Worm (Caenorhabditis elegans) whole organism, L4 larva: ENCODE data around the gene W02D7.11.
"Not testable (repeated sequence)": the region's sequence is repeated elsewhere in the genome, so short reads cannot be mapped to it uniquely, and the experiment has no call there.

ENCODE experiments used
- D1046.2 ChIP-seq: fragments of 200-800 bp; sonication (Bioruptor generic); IDR thresholded peaks from 2 replicates; pipeline ENCODE4 v1.3.6; 2022; ENCODE audit warnings: missing genetic modification characterization, missing compliant biosample characterization
- F26F4.8 ChIP-seq: fragments of 200-800 bp; sonication (Bioruptor generic); conservative IDR thresholded peaks from 2 replicates; pipeline ENCODE4 v1.3.6; 2022; ENCODE audit warnings: missing genetic modification characterization, missing compliant biosample characterization
- F44E2.7 ChIP-seq: fragments of 200-800 bp; sonication (Bioruptor generic); IDR thresholded peaks from 2 replicates; pipeline ENCODE4 v2.1.2; 2022; ENCODE audit warnings: missing genetic modification characterization, missing compliant biosample characterization
- T20F7.1 ChIP-seq: fragments of 200-800 bp; sonication (Bioruptor generic); optimal IDR thresholded peaks from 2 replicates; lab custom pipeline; 2018; ENCODE audit warnings: mild to moderate bottlenecking, missing genetic modification characterization, missing compliant biosample characterization
- Y105C5A.15 ChIP-seq: fragments of 200-800 bp; sonication (Bioruptor generic); IDR thresholded peaks from 2 replicates; pipeline ENCODE4 v1.3.6; 2022; ENCODE audit warnings: missing genetic modification characterization, missing compliant biosample characterization
- Y75B8A.6 ChIP-seq: fragments of 200-800 bp; sonication (Bioruptor generic); IDR thresholded peaks from 2 replicates; pipeline ENCODE4 v1.3.6; 2022; ENCODE audit warnings: missing genetic modification reagents, missing genetic modification characterization, missing compliant biosample characterization
- aha-1 ChIP-seq: fragments of 150-350 bp; peaks from one replicate; lab custom pipeline; 2014; ENCODE audit warnings: missing biosample characterization, missing genetic modification characterization
- ceh-20 ChIP-seq: fragments of 200-800 bp; sonication (Bioruptor generic); IDR thresholded peaks from 2 replicates; pipeline ENCODE4 v1.3.6; 2022; ENCODE audit warnings: missing genetic modification reagents, missing genetic modification characterization, missing compliant biosample characterization
- ceh-44 ChIP-seq: fragments of 200-800 bp; sonication (Bioruptor generic); IDR thresholded peaks from 2 replicates; pipeline ENCODE4 v1.3.6; 2022; ENCODE audit warnings: missing genetic modification reagents, missing genetic modification characterization, missing compliant biosample characterization
- daf-19 ChIP-seq: fragments of 200-800 bp; sonication (Bioruptor generic); conservative IDR thresholded peaks from 2 replicates; pipeline ENCODE4 v1.3.6; 2022; ENCODE audit warnings: missing genetic modification characterization, missing compliant biosample characterization
- dmd-8 ChIP-seq: fragments of 200-800 bp; sonication (Bioruptor generic); IDR thresholded peaks from 2 replicates; pipeline ENCODE4 v1.3.6; 2022; ENCODE audit warnings: missing genetic modification characterization, missing compliant biosample characterization
- dve-1 ChIP-seq: sonication (generic microtip); optimal IDR thresholded peaks from 2 replicates; lab custom pipeline; 2017; ENCODE audit warnings: antibody characterized with exemption, mild to moderate bottlenecking, missing genetic modification characterization, missing compliant biosample characterization; ENCODE audit not compliant: insufficient read depth
- egl-43 ChIP-seq: fragments of 200-800 bp; sonication (Bioruptor generic); IDR thresholded peaks from 2 replicates; pipeline ENCODE4 v1.3.6; 2022; ENCODE audit warnings: missing genetic modification reagents, missing genetic modification characterization, missing compliant biosample characterization
- hif-1 ChIP-seq, 2 experiments: sonication (generic microtip); optimal IDR thresholded peaks; 2 replicates each; lab custom pipeline; 2016 to 2017; ENCODE audit warnings: missing compliant biosample characterization in 2 of 2, missing genetic modification characterization in 2 of 2, missing genetic modification reagents in 2 of 2, missing genotype in 2 of 2, mild to moderate bottlenecking in 1 of 2
- hlh-30 ChIP-seq: sonication (generic microtip); optimal IDR thresholded peaks from 2 replicates; lab custom pipeline; 2017; ENCODE audit warnings: antibody characterized with exemption, mild to moderate bottlenecking, missing genetic modification characterization, missing compliant biosample characterization; ENCODE audit not compliant: insufficient read depth
- lim-7 ChIP-seq: fragments of 200-800 bp; sonication (Bioruptor generic); IDR thresholded peaks from 2 replicates; pipeline ENCODE4 v1.3.6; 2022; ENCODE audit warnings: missing genetic modification characterization, missing compliant biosample characterization
- lin-1 ChIP-seq: fragments of 200-800 bp; sonication (Bioruptor generic); IDR thresholded peaks from 2 replicates; pipeline ENCODE4 v1.3.6; 2022; ENCODE audit warnings: missing genetic modification reagents, missing genetic modification characterization, missing compliant biosample characterization
- lin-13 ChIP-seq: fragments of 150-350 bp; optimal IDR thresholded peaks from 2 replicates; lab custom pipeline; 2014; ENCODE audit warnings: missing biosample characterization, missing genetic modification reagents, missing genetic modification characterization
- madf-5 ChIP-seq, 2 experiments: fragments of 200-800 bp; sonication (Bioruptor generic); IDR thresholded peaks; 2 replicates each; pipeline ENCODE4 v1.3.6; 2022; ENCODE audit warnings: missing compliant biosample characterization in 2 of 2, missing genetic modification characterization in 2 of 2
- madf-9 ChIP-seq: fragments of 200-800 bp; sonication (Bioruptor generic); conservative IDR thresholded peaks from 2 replicates; pipeline ENCODE4 v1.3.6; 2022; ENCODE audit warnings: missing genetic modification reagents, missing genetic modification characterization, missing compliant biosample characterization
- mep-1 ChIP-seq: fragments of 150-350 bp; sonication (generic microtip); optimal IDR thresholded peaks from 3 replicates; lab custom pipeline; 2014; ENCODE audit warnings: missing biosample characterization, missing genetic modification characterization
- mxl-2 ChIP-seq: fragments of 200-800 bp; sonication (Bioruptor generic); conservative IDR thresholded peaks from 2 replicates; pipeline ENCODE4 v1.3.6; 2022; ENCODE audit warnings: missing genetic modification reagents, missing genetic modification characterization, missing compliant biosample characterization
- mxl-3 ChIP-seq: fragments of 200-800 bp; sonication (Bioruptor generic); optimal IDR thresholded peaks from 2 replicates; lab custom pipeline; 2018; ENCODE audit warnings: mild to moderate bottlenecking, missing genetic modification characterization, missing compliant biosample characterization
- nhr-111 ChIP-seq: fragments of 200-800 bp; sonication (Bioruptor generic); optimal IDR thresholded peaks from 2 replicates; lab custom pipeline; 2018; ENCODE audit warnings: mild to moderate bottlenecking, missing genetic modification characterization, missing compliant biosample characterization
- nhr-28 ChIP-seq: fragments of 150-350 bp; optimal IDR thresholded peaks from 2 replicates; lab custom pipeline; 2014; ENCODE audit warnings: missing biosample characterization, missing genetic modification characterization
- nhr-76 ChIP-seq: fragments of 150-350 bp; optimal IDR thresholded peaks from 2 replicates; lab custom pipeline; 2014; ENCODE audit warnings: missing biosample characterization, missing genetic modification characterization
- pha-4 ChIP-seq, 2 experiments: fragments of 150-350 bp in 1 of 2; fragments of 200-800 bp in 1 of 2; sonication (Bioruptor generic) in 1 of 2; IDR thresholded peaks in 1 of 2; optimal IDR thresholded peaks in 1 of 2; 2 replicates each; pipeline versions ENCODE4 v1.3.6 to Lab custom; 2014 to 2022; ENCODE audit warnings: missing genetic modification characterization in 2 of 2, missing genetic modification reagents in 2 of 2, missing biosample characterization in 1 of 2, missing compliant biosample characterization in 1 of 2
- snpc-1.2 ChIP-seq: fragments of 200-800 bp; sonication (Bioruptor generic); IDR thresholded peaks from 2 replicates; pipeline ENCODE4 v1.3.6; 2022; ENCODE audit warnings: missing genetic modification reagents, missing genetic modification characterization, missing compliant biosample characterization
- snpc-4 ChIP-seq: fragments of 150-350 bp; optimal IDR thresholded peaks from 2 replicates; lab custom pipeline; 2014; ENCODE audit warnings: missing biosample characterization, missing genetic modification characterization
- unc-130 ChIP-seq: sonication (generic microtip); optimal IDR thresholded peaks from 2 replicates; lab custom pipeline; 2016; ENCODE audit warnings: missing genetic modification reagents, missing genetic modification characterization, missing compliant biosample characterization
- unc-62 ChIP-seq, 3 experiments: fragments of 150-350 bp in 1 of 3; sonication (generic microtip); optimal IDR thresholded peaks in 2 of 3; peaks in 1 of 3; 1 replicate in 1 of 3; 2 replicates in 2 of 3; lab custom pipeline; 2014 to 2017; ENCODE audit warnings: missing biosample characterization in 3 of 3, missing genetic modification characterization in 3 of 3, missing genetic modification reagents in 3 of 3, missing genotype in 1 of 3

W02D7.11 gene

ce11 chrV:8345436-8345835 lies 41.1 kb upstream of the W02D7.11 start, which contains the start of gene C08D8.1:
Gene C08D8.1 (plus strand): TSS chrV:8345759.
- TF ChIP-seq nhr-28 (tag; lab: Kevin White, UChicago): peak; percentile 97
- TF ChIP-seq Y75B8A.6 (GFP tag; lab: Robert Waterston, UW): no peak
- no peak for TF ChIP-seq snpc-4 (tag; lab: Kevin White, UChicago)
- TF ChIP-seq ceh-20 (GFP tag; lab: Robert Waterston, UW): 0 out of 2 replicates have a peak, but pooled peaks have one; percentile 19
- TF ChIP-seq unc-62 (GFP tag; optimal IDR thresholded peaks at IDR 0.05 in 1 of 2; lab: Kevin White, UChicago): peak in 1 of 2 experiments; percentile 44
- no peak for TF ChIP-seq unc-62 (tag; optimal IDR thresholded peaks at IDR 0.05; lab: Kevin White, UChicago)
- no peak for TF ChIP-seq ceh-44
- no peak for TF ChIP-seq T20F7.1 (GFP tag; lab: Kevin White, UChicago)
- no peak for TF ChIP-seq lin-1

- TF ChIP-seq unc-130 (no peak), dmd-8 (GFP tag; lab: Robert Waterston, UW) (no peak), unc-62 (GFP tag; optimal IDR thresholded peaks at IDR 0.05 in 1 of 2; lab: Kevin White, UChicago) (peak in 1 of 2 experiments; percentile 16), unc-62 (tag; optimal IDR thresholded peaks at IDR 0.05; lab: Kevin White, UChicago) (no peak)
These were observed 38.1 kb upstream of the W02D7.11 start for ce11 chrV:8342416-8342815.

ce11 chrV:8340924-8341323 lies 36.6 kb upstream of the W02D7.11 start, which contains the start of gene C08D8.7:
Gene C08D8.7 (plus strand): TSS chrV:8341224.
- peak in 1 of 2 experiments; percentile 27 for TF ChIP-seq unc-62 (GFP tag; optimal IDR thresholded peaks at IDR 0.05 in 1 of 2; lab: Kevin White, UChicago)
- not testable (repeated sequence) for TF ChIP-seq unc-62 (tag; optimal IDR thresholded peaks at IDR 0.05; lab: Kevin White, UChicago)
- TF ChIP-seq, all 104 proteins: peak for 1; not testable (repeated sequence) for 103

- peak; percentile 32 for TF ChIP-seq hlh-30 (tag; lab: Kevin White, UChicago)
- peak in 1 of 2 experiments; percentile 45 for TF ChIP-seq unc-62 (GFP tag; optimal IDR thresholded peaks at IDR 0.05 in 1 of 2; lab: Kevin White, UChicago)
- no peak for TF ChIP-seq unc-62 (tag; optimal IDR thresholded peaks at IDR 0.05; lab: Kevin White, UChicago)
- no peak for TF ChIP-seq mxl-3 (GFP tag; lab: Kevin White, UChicago)
These were observed 31.3 kb upstream of the W02D7.11 start for ce11 chrV:8335620-8336019.

- TF ChIP-seq aha-1: no peak
- no peak for TF ChIP-seq mep-1 (tag; lab: Kevin White, UChicago)
- no peak for TF ChIP-seq pha-4 (GFP tag; IDR thresholded peaks at IDR 0.05; lab: Robert Waterston, UW)
- no peak for TF ChIP-seq pha-4 (tag; optimal IDR thresholded peaks at IDR 0.05; lab: Kevin White, UChicago)
- no peak for TF ChIP-seq F26F4.8 (GFP tag; lab: Robert Waterston, UW)
- TF ChIP-seq hif-1 (tag; optimal IDR thresholded peaks at IDR 0.05; lab: Kevin White, UChicago): no peak
- TF ChIP-seq daf-19 (GFP tag; lab: Robert Waterston, UW): no peak
- TF ChIP-seq lin-13 (GFP tag; lab: Kevin White, UChicago): no peak
- no peak for TF ChIP-seq nhr-111
- TF ChIP-seq mxl-2 (GFP tag; lab: Robert Waterston, UW): no peak
- TF ChIP-seq dve-1: no peak
- TF ChIP-seq egl-43 (GFP tag; lab: Robert Waterston, UW): no peak
- TF ChIP-seq nhr-76 (tag; lab: Kevin White, UChicago): no peak
- TF ChIP-seq, all 104 proteins: peak for 0
These were observed 30.0 kb upstream of the W02D7.11 start, which contains the start of gene tmd-2 for ce11 chrV:8334360-8334759. Gene tmd-2 (plus strand): TSS chrV:8334660.

- TF ChIP-seq F26F4.8 (GFP tag; lab: Robert Waterston, UW) (peak; percentile 84), lim-7 (peak; percentile 70), dmd-8 (GFP tag; lab: Robert Waterston, UW) (peak; percentile 72; the same call in 1 of the 2 replicates), snpc-1.2 (GFP tag; lab: Robert Waterston, UW) (0 out of 2 replicates have a peak, but pooled peaks have one; percentile 29), madf-5 (GFP tag; IDR thresholded peaks at IDR 0.05; lab: Robert Waterston, UW) (peak in 1 of 2 experiments; percentile 50; a peak in 1 of 4 replicates), D1046.2 (GFP tag; lab: Robert Waterston, UW) (0 out of 2 replicates have a peak, but pooled peaks have one; percentile 68), Y105C5A.15 (GFP tag; lab: Robert Waterston, UW) (0 out of 2 replicates have a peak, but pooled peaks have one; percentile 57), F44E2.7 (GFP tag; lab: Robert Waterston, UW) (0 out of 2 replicates have a peak, but pooled peaks have one; percentile 38), madf-9 (GFP tag; lab: Robert Waterston, UW) (0 out of 2 replicates have a peak, but pooled peaks have one; percentile 47)
- TF ChIP-seq, all 104 proteins: peak for 9; not testable (repeated sequence) for 95
These were observed 25.1 kb upstream of the W02D7.11 start for ce11 chrV:8329390-8329789.
